Comparison of ENCODE assay signal across 3 fruit fly cellular contexts in genomic region chr3R:18997388-18998287, dm6.
TF ChIP-seq lines count a peak whose summit lies in the region.

No protein-coding gene starts in this region.

TF ChIP-seq in whole organism, adult, 20 proteins besides CTCF, POLR2A, EP300 and RAD21 (continued from another document):
- no peak for TF ChIP-seq bab1 (GFP tag; optimal IDR thresholded peaks at IDR 0.05; lab: Kevin White, UChicago)

TF ChIP-seq in whole organism, embryonic, 481 proteins besides CTCF, POLR2A, EP300 and RAD21 (continued from another document and continues in another):
- peak; percentile 73 for TF ChIP-seq cato (GFP tag; optimal IDR thresholded peaks at IDR 0.05; lab: Kevin White, UChicago; ENCODE audit: borderline replicate concordance)
- peak; percentile 55 for TF ChIP-seq NfI (GFP tag; optimal IDR thresholded peaks at IDR 0.05; lab: Kevin White, UChicago)
- TF ChIP-seq CG11093 (GFP tag; IDR thresholded peaks at IDR 0.05; lab: Robert Waterston, UW) = peak; percentile 10; the same call in 1 of the 3 replicates
- peak; percentile 64 for TF ChIP-seq jing (GFP tag; optimal IDR thresholded peaks at IDR 0.05; lab: Kevin White, UChicago)
- TF ChIP-seq CG2712 (tag; optimal IDR thresholded peaks at IDR 0.05; lab: Kevin White, UChicago) = peak; percentile 39
- peak; percentile 57 for TF ChIP-seq CG3065 (GFP tag; optimal IDR thresholded peaks at IDR 0.05; lab: Kevin White, UChicago)
- peak; percentile 96 for TF ChIP-seq CG15601 (tag; optimal IDR thresholded peaks at IDR 0.05; lab: Kevin White, UChicago)
- peak; percentile 85 for TF ChIP-seq MTF-1 (GFP tag; optimal IDR thresholded peaks at IDR 0.05; lab: Kevin White, UChicago; ENCODE audit: borderline replicate concordance)
- TF ChIP-seq CG31365 (tag; optimal IDR thresholded peaks at IDR 0.05; lab: Kevin White, UChicago) = peak; percentile 58
- no peak for TF ChIP-seq Tbp (GFP tag; optimal IDR thresholded peaks at IDR 0.05; lab: Kevin White, UChicago)
- TF ChIP-seq gsb-n (tag; optimal IDR thresholded peaks at IDR 0.05; lab: Kevin White, UChicago) = peak; percentile 86
- TF ChIP-seq gem (tag; optimal IDR thresholded peaks at IDR 0.05; lab: Kevin White, UChicago) = peak; percentile 77
- peak; percentile 84 for TF ChIP-seq so (GFP tag; IDR thresholded peaks at IDR 0.05; lab: Robert Waterston, UW)
- no peak for TF ChIP-seq mld (GFP tag; IDR thresholded peaks at IDR 0.05; lab: Robert Waterston, UW; ENCODE audit: partially characterized antibody)
- peak; percentile 66 for TF ChIP-seq Side (GFP tag; optimal IDR thresholded peaks at IDR 0.05; lab: Kevin White, UChicago)
- peak; percentile 73 for TF ChIP-seq Hey (tag; optimal IDR thresholded peaks at IDR 0.05; lab: Kevin White, UChicago)
- peak; percentile 19 for TF ChIP-seq Usf (GFP tag; optimal IDR thresholded peaks at IDR 0.05; lab: Kevin White, UChicago)
- peak; percentile 96 for TF ChIP-seq ci (GFP tag; IDR thresholded peaks at IDR 0.05; lab: Robert Waterston, UW)
- no peak; the same call in 1 of the 2 replicates for TF ChIP-seq ranshi (GFP tag; IDR thresholded peaks at IDR 0.05; lab: Robert Waterston, UW)
- TF ChIP-seq bcd (GFP tag; optimal IDR thresholded peaks at IDR 0.05; lab: Kevin White, UChicago) = peak; percentile 50
- no peak for TF ChIP-seq CG7357 (GFP tag; IDR thresholded peaks at IDR 0.05; lab: Robert Waterston, UW)
- TF ChIP-seq CG11723 (GFP tag; optimal IDR thresholded peaks at IDR 0.05; lab: Kevin White, UChicago) = peak; percentile 93
- TF ChIP-seq Drgx (GFP tag; IDR thresholded peaks at IDR 0.05; lab: Robert Waterston, UW) = no peak
- 0 out of 2 replicates have a peak, but pooled peaks have one; percentile 12 for TF ChIP-seq CG14441 (GFP tag; IDR thresholded peaks at IDR 0.05; lab: Robert Waterston, UW)
- TF ChIP-seq esg (GFP tag; conservative IDR thresholded peaks at IDR 0.05; lab: Robert Waterston, UW) = no peak
- TF ChIP-seq Dll (GFP tag; IDR thresholded peaks at IDR 0.05; lab: Robert Waterston, UW; ENCODE audit: partially characterized antibody) = 0 out of 4 replicates have a peak, but pooled peaks have one; percentile 12
- TF ChIP-seq Atf6 (GFP tag; IDR thresholded peaks at IDR 0.05; lab: Robert Waterston, UW) = peak; percentile 49; the same call in 1 of the 2 replicates
- TF ChIP-seq Fer1 (GFP tag; optimal IDR thresholded peaks at IDR 0.05; lab: Kevin White, UChicago) = peak; percentile 30
- TF ChIP-seq CG1792 (GFP tag; optimal IDR thresholded peaks at IDR 0.05; lab: Kevin White, UChicago) = no peak
- TF ChIP-seq CG7987 (GFP tag; optimal IDR thresholded peaks at IDR 0.05; lab: Kevin White, UChicago) = peak; percentile 57
- peak; percentile 8 for TF ChIP-seq Ssrp (tag; optimal IDR thresholded peaks at IDR 0.05; lab: Kevin White, UChicago)
- TF ChIP-seq Spps (tag; optimal IDR thresholded peaks at IDR 0.05; lab: Kevin White, UChicago) = peak; percentile 57
- TF ChIP-seq BtbVII (GFP tag; optimal IDR thresholded peaks at IDR 0.05; lab: Kevin White, UChicago) = peak; percentile 48
- no peak for TF ChIP-seq CG32532 (GFP tag; IDR thresholded peaks at IDR 0.05; lab: Robert Waterston, UW)
- no peak for TF ChIP-seq CG8478 (optimal IDR thresholded peaks at IDR 0.05; lab: Kevin White, UChicago)
- peak; percentile 14; the same call in 1 of the 2 replicates for TF ChIP-seq vvl (GFP tag; IDR thresholded peaks at IDR 0.05; lab: Robert Waterston, UW)
- TF ChIP-seq rib (GFP tag; IDR thresholded peaks at IDR 0.05; lab: Robert Waterston, UW) = no peak
- TF ChIP-seq Atf3 (GFP tag; optimal IDR thresholded peaks at IDR 0.05; lab: Kevin White, UChicago) = peak; percentile 54
- peak; percentile 37 for TF ChIP-seq CG7786 (GFP tag; optimal IDR thresholded peaks at IDR 0.05; lab: Kevin White, UChicago)
- peak; percentile 86 for TF ChIP-seq CG18619 (GFP tag; optimal IDR thresholded peaks at IDR 0.05; lab: Kevin White, UChicago)
- TF ChIP-seq CG13123 (GFP tag; optimal IDR thresholded peaks at IDR 0.05; lab: Kevin White, UChicago) = peak; percentile 54
- TF ChIP-seq Lpt (GFP tag; optimal IDR thresholded peaks at IDR 0.05; lab: Kevin White, UChicago) = no peak
- TF ChIP-seq danr (GFP tag; IDR thresholded peaks at IDR 0.05; lab: Robert Waterston, UW) = peak; percentile 5; the same call in 1 of the 2 replicates
- TF ChIP-seq Hmr (GFP tag; optimal IDR thresholded peaks at IDR 0.05; lab: Kevin White, UChicago) = no peak
- TF ChIP-seq CG12071 (GFP tag; optimal IDR thresholded peaks at IDR 0.05; lab: Kevin White, UChicago) = peak; percentile 71
- peak; percentile 95 for TF ChIP-seq CG2875 (GFP tag; optimal IDR thresholded peaks at IDR 0.05; lab: Kevin White, UChicago)
- TF ChIP-seq ems (GFP tag; optimal IDR thresholded peaks at IDR 0.05; lab: Kevin White, UChicago) = no peak
- peak; percentile 96 for TF ChIP-seq CG1529 (GFP tag; optimal IDR thresholded peaks at IDR 0.05; lab: Kevin White, UChicago)
- TF ChIP-seq fd102C (GFP tag; optimal IDR thresholded peaks at IDR 0.05; lab: Kevin White, UChicago) = peak; percentile 90
- TF ChIP-seq luna (GFP tag; optimal IDR thresholded peaks at IDR 0.05; lab: Kevin White, UChicago) = no peak
- TF ChIP-seq CG7928 (GFP tag; optimal IDR thresholded peaks at IDR 0.05; lab: Kevin White, UChicago) = no peak
- peak; percentile 71 for TF ChIP-seq CG7556 (GFP tag; optimal IDR thresholded peaks at IDR 0.05; lab: Kevin White, UChicago)
- no peak for TF ChIP-seq Doc3 (GFP tag; IDR thresholded peaks at IDR 0.05; lab: Robert Waterston, UW; ENCODE audit: partially characterized antibody)
- peak; percentile 88 for TF ChIP-seq CG15696 (tag; optimal IDR thresholded peaks at IDR 0.05; lab: Kevin White, UChicago)
- peak; percentile 79 for TF ChIP-seq Med (GFP tag; lab: Kevin White, UChicago)
- TF ChIP-seq pb (GFP tag; optimal IDR thresholded peaks at IDR 0.05; lab: Kevin White, UChicago) = no peak
- TF ChIP-seq Opbp (GFP tag; IDR thresholded peaks at IDR 0.05; lab: Robert Waterston, UW; ENCODE audit: partially characterized antibody) = no peak
- peak; percentile 52; the same call in 1 of the 2 replicates for TF ChIP-seq HLH3B (GFP tag; IDR thresholded peaks at IDR 0.05; lab: Robert Waterston, UW)
- peak; percentile 84 for TF ChIP-seq CG1603 (tag; optimal IDR thresholded peaks at IDR 0.05; lab: Kevin White, UChicago)
- TF ChIP-seq Mad (GFP tag; optimal IDR thresholded peaks at IDR 0.05; lab: Kevin White, UChicago) = peak; percentile 51
- TF ChIP-seq CG4360 (GFP tag; IDR thresholded peaks at IDR 0.05; lab: Robert Waterston, UW) = peak; percentile 44; the same call in 1 of the 2 replicates
- peak; percentile 56 for TF ChIP-seq CG12744 (GFP tag; optimal IDR thresholded peaks at IDR 0.05; lab: Kevin White, UChicago)
- peak; percentile 11 for TF ChIP-seq Hr3 (GFP tag; optimal IDR thresholded peaks at IDR 0.05; lab: Kevin White, UChicago)

TF ChIP-seq in whole organism, prepupa, 60 proteins besides CTCF, POLR2A, EP300 and RAD21 (continued from another document):
- TF ChIP-seq CG6163 (GFP tag; IDR thresholded peaks at IDR 0.05; lab: Robert Waterston, UW) (peak; percentile 7; the same call in 1 of the 3 replicates), salr (GFP tag; optimal IDR thresholded peaks at IDR 0.05; lab: Kevin White, UChicago) (no peak), CG6792 (GFP tag; optimal IDR thresholded peaks at IDR 0.05; lab: Kevin White, UChicago) (peak; percentile 32), CG8632 (GFP tag; optimal IDR thresholded peaks at IDR 0.05; lab: Kevin White, UChicago) (peak; percentile 59)
